Worm (Caenorhabditis elegans) whole organism, young adult: Measurements from ENCODE around the gene Y46D2A.1.

ENCODE experiments used
- C06A6.2 ChIP-seq: fragments of 200-800 bp; sonication (Bioruptor generic); conservative IDR thresholded peaks from 2 replicates; pipeline ENCODE4 v1.3.6; 2022; ENCODE audit warnings: missing genetic modification characterization, missing compliant biosample characterization
- D2030.7 ChIP-seq: fragments of 200-800 bp; sonication (Bioruptor generic); IDR thresholded peaks from 2 replicates; pipeline ENCODE4 v1.3.6; 2022; ENCODE audit warnings: missing genetic modification reagents, missing genetic modification characterization, missing compliant biosample characterization
- F23B12.7 ChIP-seq: sonication (generic microtip); optimal IDR thresholded peaks from 2 replicates; lab custom pipeline; 2017; ENCODE audit warnings: missing genetic modification characterization, mild to moderate bottlenecking, missing compliant biosample characterization, antibody characterized with exemption, moderate library complexity; ENCODE audit not compliant: insufficient read depth
- F37B4.10 ChIP-seq: fragments of 200-800 bp; sonication (Bioruptor generic); IDR thresholded peaks from 2 replicates; pipeline ENCODE4 v1.3.6; 2022; ENCODE audit warnings: missing genetic modification characterization, missing compliant biosample characterization
- T07F8.4 ChIP-seq: sonication (generic microtip); optimal IDR thresholded peaks from 2 replicates; lab custom pipeline; 2016; ENCODE audit warnings: mild to moderate bottlenecking, missing genetic modification characterization, moderate library complexity, missing compliant biosample characterization
- T26A5.8 ChIP-seq: sonication (generic microtip); optimal IDR thresholded peaks from 2 replicates; lab custom pipeline; 2016; ENCODE audit warnings: missing genetic modification characterization, missing compliant biosample characterization
- Y79H2A.3 ChIP-seq: fragments of 200-800 bp; sonication (Bioruptor generic); conservative IDR thresholded peaks from 2 replicates; pipeline ENCODE4 v1.3.6; 2022; ENCODE audit warnings: missing genetic modification reagents, missing genetic modification characterization, missing compliant biosample characterization
- aptf-3 ChIP-seq: fragments of 200-800 bp; sonication (Bioruptor generic); IDR thresholded peaks from 2 replicates; pipeline ENCODE4 v1.3.6; 2022; ENCODE audit warnings: missing genetic modification characterization, missing compliant biosample characterization
- atf-7 ChIP-seq: sonication (generic microtip); optimal IDR thresholded peaks from 2 replicates; lab custom pipeline; 2017; ENCODE audit warnings: mild to moderate bottlenecking, missing genetic modification characterization, missing compliant biosample characterization
- attf-6 ChIP-seq: fragments of 200-800 bp; sonication (Bioruptor generic); IDR thresholded peaks from 2 replicates; pipeline ENCODE4 v1.3.6; 2022; ENCODE audit warnings: missing genetic modification reagents, missing genetic modification characterization, missing compliant biosample characterization
- bed-2 ChIP-seq: fragments of 200-800 bp; sonication (Bioruptor generic); IDR thresholded peaks from 2 replicates; pipeline ENCODE4 v1.3.6; 2022; ENCODE audit warnings: missing genetic modification reagents, missing genetic modification characterization, missing compliant biosample characterization
- cebp-1 ChIP-seq, 2 experiments: fragments of 200-800 bp in 1 of 2; sonication (Bioruptor generic) in 1 of 2; sonication (generic microtip) in 1 of 2; IDR thresholded peaks in 1 of 2; optimal IDR thresholded peaks in 1 of 2; 2 replicates each; pipeline versions ENCODE4 v1.3.6 to Lab custom; 2017 to 2022; ENCODE audit warnings: missing compliant biosample characterization in 2 of 2, missing genetic modification characterization in 2 of 2, mild to moderate bottlenecking in 1 of 2, missing genetic modification reagents in 1 of 2, moderate library complexity in 1 of 2
- cebp-2 ChIP-seq: fragments of 200-800 bp; sonication (Bioruptor generic); IDR thresholded peaks from 2 replicates; pipeline ENCODE4 v1.3.6; 2022; ENCODE audit warnings: missing genetic modification characterization, missing compliant biosample characterization
- ceh-100 ChIP-seq: fragments of 200-800 bp; sonication (Bioruptor generic); IDR thresholded peaks from 2 replicates; pipeline ENCODE4 v1.3.6; 2022; ENCODE audit warnings: missing genetic modification reagents, missing genetic modification characterization, missing compliant biosample characterization
- ceh-58 ChIP-seq: fragments of 200-800 bp; sonication (Bioruptor generic); IDR thresholded peaks from 2 replicates; pipeline ENCODE4 v1.3.6; 2022; ENCODE audit warnings: missing genetic modification characterization, missing compliant biosample characterization
- dox-1 ChIP-seq: fragments of 200-800 bp; sonication (Bioruptor generic); IDR thresholded peaks from 2 replicates; pipeline ENCODE4 v1.3.6; 2022; ENCODE audit warnings: missing genetic modification reagents, missing genetic modification characterization, missing compliant biosample characterization
- egl-18 ChIP-seq: fragments of 200-800 bp; sonication (Bioruptor generic); IDR thresholded peaks from 2 replicates; pipeline ENCODE4 v1.3.6; 2022; ENCODE audit warnings: missing genetic modification reagents, missing genetic modification characterization, missing compliant biosample characterization
- egrh-3 ChIP-seq: fragments of 200-800 bp; sonication (Bioruptor generic); IDR thresholded peaks from 2 replicates; pipeline ENCODE4 v1.3.6; 2022; ENCODE audit warnings: missing genetic modification reagents, missing genetic modification characterization, missing compliant biosample characterization
- him-1 ChIP-seq: sonication (generic microtip); optimal IDR thresholded peaks from 2 replicates; lab custom pipeline; 2016; ENCODE audit warnings: missing genotype, missing genetic modification reagents, missing genetic modification characterization, missing compliant biosample characterization
- hlh-12 ChIP-seq: sonication (generic microtip); optimal IDR thresholded peaks from 2 replicates; lab custom pipeline; 2016; ENCODE audit warnings: missing genetic modification characterization, missing compliant biosample characterization
- hlh-26 ChIP-seq: fragments of 200-800 bp; sonication (Bioruptor generic); conservative IDR thresholded peaks from 2 replicates; pipeline ENCODE4 v1.3.6; 2022; ENCODE audit warnings: missing genetic modification reagents, missing genetic modification characterization, missing compliant biosample characterization
- hmg-1.2 ChIP-seq: fragments of 200-800 bp; sonication (Bioruptor generic); IDR thresholded peaks from 2 replicates; pipeline ENCODE4 v1.3.6; 2022; ENCODE audit warnings: missing genetic modification reagents, missing genetic modification characterization, missing compliant biosample characterization
- let-526 ChIP-seq: fragments of 200-800 bp; sonication (Bioruptor generic); IDR thresholded peaks from 2 replicates; pipeline ENCODE4 v1.3.6; 2022; ENCODE audit warnings: missing genetic modification reagents, missing genetic modification characterization, missing compliant biosample characterization
- lin-35 ChIP-seq, 3 experiments: fragments of 150-350 bp in 2 of 3; sonication (generic microtip) in 1 of 3; optimal IDR thresholded peaks; 2 replicates each; lab custom pipeline; 2014 to 2018; ENCODE audit warnings: missing biosample characterization in 3 of 3, missing genetic modification characterization in 3 of 3, missing genetic modification reagents in 3 of 3
- lin-40 ChIP-seq: sonication (generic microtip); optimal IDR thresholded peaks from 2 replicates; lab custom pipeline; 2016; ENCODE audit warnings: missing genetic modification characterization, mild to moderate bottlenecking, missing compliant biosample characterization, missing genotype, missing genetic modification reagents
- madf-10 ChIP-seq: sonication (generic microtip); optimal IDR thresholded peaks from 2 replicates; lab custom pipeline; 2016; ENCODE audit warnings: mild to moderate bottlenecking, missing genetic modification characterization, missing compliant biosample characterization
- mel-28 ChIP-seq: sonication (generic microtip); optimal IDR thresholded peaks from 2 replicates; lab custom pipeline; 2016; ENCODE audit warnings: borderline replicate concordance, mild to moderate bottlenecking, missing genetic modification characterization, missing compliant biosample characterization
- nfya-1 ChIP-seq: sonication (generic microtip); optimal IDR thresholded peaks from 2 replicates; lab custom pipeline; 2017; ENCODE audit warnings: antibody characterized with exemption, missing compliant biosample characterization, missing genetic modification characterization, borderline replicate concordance; ENCODE audit not compliant: insufficient read depth
- nfyb-1 ChIP-seq: fragments of 200-800 bp; sonication (Bioruptor generic); IDR thresholded peaks from 2 replicates; pipeline ENCODE4 v1.3.6; 2022; ENCODE audit warnings: missing genetic modification reagents, missing genetic modification characterization, missing compliant biosample characterization
- nhr-120 ChIP-seq: fragments of 200-800 bp; sonication (Bioruptor generic); IDR thresholded peaks from 2 replicates; pipeline ENCODE4 v1.3.6; 2022; ENCODE audit warnings: missing genetic modification characterization, missing compliant biosample characterization
- nhr-80 ChIP-seq: sonication (generic microtip); optimal IDR thresholded peaks from 2 replicates; lab custom pipeline; 2016; ENCODE audit warnings: missing genetic modification characterization, missing compliant biosample characterization
- nhr-90 ChIP-seq: sonication (generic microtip); optimal IDR thresholded peaks from 2 replicates; lab custom pipeline; 2016; ENCODE audit warnings: missing genotype, mild to moderate bottlenecking, missing genetic modification characterization, missing compliant biosample characterization
- pbrm-1 ChIP-seq: fragments of 200-800 bp; sonication (Bioruptor generic); IDR thresholded peaks from 2 replicates; pipeline ENCODE4 v1.3.6; 2022; ENCODE audit warnings: missing genetic modification reagents, missing genetic modification characterization, missing compliant biosample characterization
- pha-4 ChIP-seq: fragments of 150-350 bp; sonication (generic microtip); optimal IDR thresholded peaks from 2 replicates; lab custom pipeline; 2014; ENCODE audit warnings: missing biosample characterization, missing genetic modification reagents, missing genetic modification characterization
- rcor-1 ChIP-seq: fragments of 200-800 bp; sonication (Bioruptor generic); IDR thresholded peaks from 2 replicates; pipeline ENCODE4 v1.3.6; 2022; ENCODE audit warnings: missing genetic modification reagents, missing genetic modification characterization, missing compliant biosample characterization
- rpc-1 ChIP-seq, 2 experiments: fragments of 150-350 bp in 1 of 2; sonication (generic microtip) in 1 of 2; optimal IDR thresholded peaks; 2 replicates each; lab custom pipeline; 2014 to 2018; ENCODE audit warnings: missing biosample characterization in 1 of 2, missing genetic modification characterization in 1 of 2, missing genetic modification reagents in 1 of 2, missing genotype in 1 of 2
- sdz-38 ChIP-seq: sonication (generic microtip); optimal IDR thresholded peaks from 2 replicates; lab custom pipeline; 2016; ENCODE audit warnings: missing genotype, missing genetic modification characterization, missing compliant biosample characterization
- sea-2 ChIP-seq: fragments of 200-800 bp; sonication (Bioruptor generic); IDR thresholded peaks from 2 replicates; pipeline ENCODE4 v1.3.6; 2022; ENCODE audit warnings: missing genetic modification characterization, missing compliant biosample characterization
- snpc-4 ChIP-seq, 5 experiments: fragments of 150-350 bp in 1 of 5; sonication (generic microtip) in 4 of 5; optimal IDR thresholded peaks; 2 replicates each; lab custom pipeline; 2014 to 2018; ENCODE audit warnings: missing genetic modification characterization in 5 of 5, missing biosample characterization in 3 of 5, antibody characterized with exemption in 2 of 5, mild to moderate bottlenecking in 2 of 5, missing compliant biosample characterization in 2 of 5, missing genotype in 2 of 5, moderate library complexity in 2 of 5, missing genetic modification reagents in 1 of 5
- tbp1 ChIP-seq: fragments of 200-800 bp; sonication (Bioruptor generic); optimal IDR thresholded peaks from 2 replicates; lab custom pipeline; 2018; ENCODE audit warnings: mild to moderate bottlenecking, missing genetic modification characterization, missing compliant biosample characterization
- ztf-18 ChIP-seq: sonication (generic microtip); optimal IDR thresholded peaks from 2 replicates; lab custom pipeline; 2016; ENCODE audit warnings: missing genotype, mild to moderate bottlenecking, missing genetic modification characterization, missing compliant biosample characterization
- ztf-25 ChIP-seq: fragments of 200-800 bp; sonication (Bioruptor generic); IDR thresholded peaks from 2 replicates; pipeline ENCODE4 v1.3.6; 2022; ENCODE audit warnings: missing genetic modification reagents, missing genetic modification characterization, missing compliant biosample characterization
- ztf-28 ChIP-seq: fragments of 200-800 bp; sonication (Bioruptor generic); IDR thresholded peaks from 2 replicates; pipeline ENCODE4 v1.3.6; 2022; ENCODE audit warnings: missing genetic modification reagents, missing genetic modification characterization, missing compliant biosample characterization

The Y46D2A.1 gene

ce11 chrII:3299457-3299856 is 22.9 kb upstream of the Y46D2A.1 start, which contains the start of gene btb-22:
Gene btb-22, plus strand, starts transcription at chrII:3299757.
- TF ChIP-seq pbrm-1 (GFP tag; lab: Robert Waterston, UW) (no peak), snpc-4 (GFP tag; optimal IDR thresholded peaks at IDR 0.05; lab: Kevin White, UChicago) (no peak), snpc-4 (tag; optimal IDR thresholded peaks at IDR 0.05; lab: Kevin White, UChicago) (no peak), F37B4.10 (GFP tag; lab: Robert Waterston, UW) (no peak), dox-1 (GFP tag; lab: Robert Waterston, UW) (no peak), nhr-90 (tag; lab: Kevin White, UChicago) (no peak), ceh-58 (no peak), nfya-1 (tag; lab: Kevin White, UChicago) (no peak)
- TF ChIP-seq, all 124 proteins: peak for 0

ce11 chrII:3303582-3303981 is 18.8 kb upstream of the Y46D2A.1 start:
- no peak for TF ChIP-seq lin-40 (tag; lab: Kevin White, UChicago)
- TF ChIP-seq F23B12.7 (tag; lab: Kevin White, UChicago) = peak; percentile 53
- no peak for TF ChIP-seq rcor-1 (GFP tag; lab: Robert Waterston, UW)
- TF ChIP-seq atf-7 (tag; lab: Kevin White, UChicago) = no peak
- TF ChIP-seq cebp-2 (GFP tag; lab: Robert Waterston, UW) = no peak
- no peak for TF ChIP-seq snpc-4 (GFP tag; optimal IDR thresholded peaks at IDR 0.05; lab: Kevin White, UChicago)
- TF ChIP-seq snpc-4 (tag; optimal IDR thresholded peaks at IDR 0.05; lab: Kevin White, UChicago) = no peak
- no peak for TF ChIP-seq lin-35 (GFP tag; optimal IDR thresholded peaks at IDR 0.05; lab: Kevin White, UChicago)
- no peak for TF ChIP-seq hlh-26 (GFP tag; lab: Robert Waterston, UW)
- 0 out of 2 replicates have a peak, but pooled peaks have one; percentile 19 for TF ChIP-seq hmg-1.2
- no peak for TF ChIP-seq bed-2 (GFP tag; lab: Robert Waterston, UW)
- peak; percentile 47 for TF ChIP-seq nhr-80 (tag; lab: Kevin White, UChicago)
- no peak for TF ChIP-seq C06A6.2
- no peak for TF ChIP-seq sdz-38 (tag; lab: Kevin White, UChicago)
- no peak for TF ChIP-seq aptf-3 (GFP tag; lab: Robert Waterston, UW)
- TF ChIP-seq egrh-3 (GFP tag; lab: Robert Waterston, UW) = no peak
- no peak for TF ChIP-seq nfya-1 (tag; lab: Kevin White, UChicago)
- no peak for TF ChIP-seq sea-2
- 0 out of 2 replicates have a peak, but pooled peaks have one; percentile 33 for TF ChIP-seq nfyb-1 (GFP tag; lab: Robert Waterston, UW)
- TF ChIP-seq let-526 (GFP tag; lab: Robert Waterston, UW) = no peak
- no peak for TF ChIP-seq nhr-120 (GFP tag; lab: Robert Waterston, UW)
- no peak for TF ChIP-seq mel-28 (tag; lab: Kevin White, UChicago)
- no peak for TF ChIP-seq Y79H2A.3
- 0 out of 2 replicates have a peak, but pooled peaks have one; percentile 35 for TF ChIP-seq pbrm-1 (GFP tag; lab: Robert Waterston, UW)
- no peak for TF ChIP-seq D2030.7 (GFP tag; lab: Robert Waterston, UW)
- TF ChIP-seq ceh-58 = no peak
- no peak for TF ChIP-seq T07F8.4 (tag; lab: Kevin White, UChicago)
- no peak for TF ChIP-seq pha-4
- TF ChIP-seq cebp-1 (GFP tag; IDR thresholded peaks at IDR 0.05; lab: Robert Waterston, UW) = no peak
- TF ChIP-seq cebp-1 (tag; optimal IDR thresholded peaks at IDR 0.05; lab: Kevin White, UChicago) = peak; percentile 42

ce11 chrII:3310957-3311657 is 11.2 kb upstream of the Y46D2A.1 start:
- TF ChIP-seq snpc-4 (GFP tag; optimal IDR thresholded peaks at IDR 0.05; lab: Kevin White, UChicago) (no peak), snpc-4 (tag; optimal IDR thresholded peaks at IDR 0.05; lab: Kevin White, UChicago) (no peak), tbp1 (GFP tag; lab: Kevin White, UChicago) (peak; percentile 65), ztf-28 (GFP tag; lab: Robert Waterston, UW) (no peak), hlh-12 (tag; lab: Kevin White, UChicago) (no peak), ztf-18 (tag; lab: Kevin White, UChicago) (no peak), pbrm-1 (GFP tag; lab: Robert Waterston, UW) (no peak), rpc-1 (optimal IDR thresholded peaks at IDR 0.05; lab: Kevin White, UChicago) (peak; percentile 31), rpc-1 (tag; optimal IDR thresholded peaks at IDR 0.05; lab: Kevin White, UChicago) (peak; percentile 73), ceh-100 (GFP tag; lab: Robert Waterston, UW) (no peak), him-1 (peak; percentile 4), attf-6 (GFP tag; lab: Robert Waterston, UW) (no peak), ztf-25 (GFP tag; lab: Robert Waterston, UW) (no peak), madf-10 (tag; lab: Kevin White, UChicago) (no peak), T26A5.8 (tag; lab: Kevin White, UChicago) (no peak), egl-18 (no peak), nhr-80 (tag; lab: Kevin White, UChicago) (peak; percentile 41)
